Worm (Caenorhabditis elegans): ENCODE measurements around the gene nhr-103.

The nhr-103 gene

ce11 chrV:2214428-2215038 lies 10.7 kb upstream of the nhr-103 start, which contains the start of gene nhr-184:
nhr-184 (minus strand) TSS chrV:2214478.
- TF ChIP-seq ztf-11 (tag; optimal IDR thresholded peaks at IDR 0.05) (no peak), pha-4 (tag; optimal IDR thresholded peaks at IDR 0.05) (peak; percentile 6)

- TF ChIP-seq blmp-1 (tag; optimal IDR thresholded peaks at IDR 0.05) (no peak), mab-5 (tag; optimal IDR thresholded peaks at IDR 0.05) (no peak), mls-2 (tag; optimal IDR thresholded peaks at IDR 0.05) (no peak), drap-1 (GFP tag; optimal IDR thresholded peaks at IDR 0.05) (no peak), zip-8 (tag; optimal IDR thresholded peaks at IDR 0.05) (no peak), nhr-76 (tag; optimal IDR thresholded peaks at IDR 0.05) (no peak), lin-13 (tag; optimal IDR thresholded peaks at IDR 0.05) (no peak), cnd-1 (tag; optimal IDR thresholded peaks at IDR 0.05) (no peak), ztf-11 (tag; optimal IDR thresholded peaks at IDR 0.05) (no peak)
Measured at ce11 chrV:2215352-2215751, 9.9 kb upstream of the nhr-103 start, which contains the start of gene nstp-8. nstp-8 (plus strand) TSS chrV:2215652.

- TF ChIP-seq ham-2 (GFP tag; optimal IDR thresholded peaks at IDR 0.05), result no peak
- no peak for TF ChIP-seq nhr-237 (tag; optimal IDR thresholded peaks at IDR 0.05)
- no peak for TF ChIP-seq nhr-12 (tag; optimal IDR thresholded peaks at IDR 0.05)
- TF ChIP-seq ceh-43 (GFP tag; optimal IDR thresholded peaks at IDR 0.05), result no peak
- TF ChIP-seq nhr-28 (tag; optimal IDR thresholded peaks at IDR 0.05), result no peak
- no peak for TF ChIP-seq elt-3 (tag; optimal IDR thresholded peaks at IDR 0.05)
- no peak for TF ChIP-seq mep-1 (tag; optimal IDR thresholded peaks at IDR 0.05)
- no peak for TF ChIP-seq mls-2 (tag; optimal IDR thresholded peaks at IDR 0.05)
Measured at ce11 chrV:2216927-2217326, 8.3 kb upstream of the nhr-103 start.

DNA sequence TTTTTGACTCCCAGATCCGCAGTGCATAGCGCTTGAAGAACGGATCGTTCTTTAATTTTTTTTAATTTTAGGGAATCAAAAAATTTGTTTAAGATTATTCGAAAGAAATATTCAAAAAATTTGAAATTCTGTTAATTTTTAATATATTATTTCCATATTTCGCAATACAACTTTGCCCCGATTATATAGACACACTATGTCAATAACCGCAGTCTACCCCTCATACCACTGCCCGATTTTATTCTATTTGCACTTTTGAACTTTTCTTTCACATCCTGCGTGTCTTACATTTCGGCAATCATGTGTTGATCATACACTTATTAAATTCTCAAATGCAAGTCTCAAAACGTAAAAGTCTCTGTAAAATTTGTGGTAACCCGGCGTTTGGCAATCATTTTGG lies 6.4 kb upstream of the nhr-103 start, which contains the start of gene nhr-56:
Gene nhr-56, plus strand, starts transcription at position 202 of the 400 bp plus-strand sequence.
- peak; percentile 44 for TF ChIP-seq nhr-237 (tag; optimal IDR thresholded peaks at IDR 0.05)
- TF ChIP-seq ces-1 (GFP tag; optimal IDR thresholded peaks at IDR 0.05), result no peak
- peak; percentile 89 for TF ChIP-seq pha-4 (tag; optimal IDR thresholded peaks at IDR 0.05)

DNA sequence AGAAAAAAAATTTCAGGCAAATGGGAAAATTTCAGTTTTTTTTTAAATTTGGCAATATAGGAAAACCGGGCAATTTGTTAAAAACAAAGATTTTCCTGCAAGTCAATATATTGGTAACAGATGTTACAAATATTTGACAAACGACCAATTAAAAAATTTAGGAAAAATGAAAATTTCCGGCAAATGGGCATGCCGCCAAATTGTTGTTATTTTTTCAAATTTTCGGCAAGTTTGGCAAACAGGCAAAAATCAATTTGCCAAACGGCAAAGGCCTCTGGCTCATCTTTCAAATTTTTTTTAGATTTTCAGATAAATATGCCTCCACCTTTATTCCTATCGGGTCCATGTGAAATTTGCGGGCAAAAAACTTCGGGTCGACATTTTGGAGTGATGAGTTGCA lies 3.5 kb upstream of the nhr-103 start, which contains the start of gene nhr-128:
Gene nhr-128, plus strand, starts transcription at position 301 of the 400 bp plus-strand sequence.
- no peak for TF ChIP-seq nhr-237 (tag; optimal IDR thresholded peaks at IDR 0.05)
- no peak for TF ChIP-seq sptf-1 (tag; optimal IDR thresholded peaks at IDR 0.05)
- no peak for TF ChIP-seq ceh-83 (GFP tag; optimal IDR thresholded peaks at IDR 0.05)
- no peak for TF ChIP-seq blmp-1 (tag; optimal IDR thresholded peaks at IDR 0.05)
- no peak for TF ChIP-seq lsy-2 (tag; optimal IDR thresholded peaks at IDR 0.05)
- TF ChIP-seq unc-120 (tag; optimal IDR thresholded peaks at IDR 0.05; ENCODE audit: poor library complexity, severe bottlenecking), result no peak
- no peak for TF ChIP-seq pha-4 (tag; optimal IDR thresholded peaks at IDR 0.05)
- TF ChIP-seq lin-32 (GFP tag; optimal IDR thresholded peaks at IDR 0.05), result no peak
- TF ChIP-seq drap-1 (GFP tag; optimal IDR thresholded peaks at IDR 0.05), result no peak

ce11 chrV:2226903-2227302 lies 1.7 kb downstream of the nhr-103 start, which contains the start of gene nhr-18:
nhr-18 (plus strand) TSS chrV:2227203.
- TF ChIP-seq M03D4.4 (tag; optimal IDR thresholded peaks at IDR 0.05) (no peak), flh-1 (GFP tag; optimal IDR thresholded peaks at IDR 0.05) (no peak), ceh-43 (GFP tag; optimal IDR thresholded peaks at IDR 0.05) (no peak), unc-39 (tag; optimal IDR thresholded peaks at IDR 0.05) (no peak), mep-1 (tag; optimal IDR thresholded peaks at IDR 0.05) (no peak), elt-1 (tag; optimal IDR thresholded peaks at IDR 0.05; ENCODE audit: borderline replicate concordance, insufficient read depth) (no peak), snpc-4 (tag; optimal IDR thresholded peaks at IDR 0.05) (no peak), ztf-11 (tag; optimal IDR thresholded peaks at IDR 0.05) (no peak), ceh-83 (GFP tag; optimal IDR thresholded peaks at IDR 0.05) (no peak), elt-3 (tag; optimal IDR thresholded peaks at IDR 0.05) (no peak), lsy-2 (tag; optimal IDR thresholded peaks at IDR 0.05) (no peak), pha-4 (tag; optimal IDR thresholded peaks at IDR 0.05) (no peak), nhr-12 (tag; optimal IDR thresholded peaks at IDR 0.05) (no peak), nhr-237 (tag; optimal IDR thresholded peaks at IDR 0.05) (no peak), bed-3 (GFP tag; optimal IDR thresholded peaks at IDR 0.05) (no peak), ces-1 (GFP tag; optimal IDR thresholded peaks at IDR 0.05) (no peak), zip-8 (tag; optimal IDR thresholded peaks at IDR 0.05) (no peak), cnd-1 (tag; optimal IDR thresholded peaks at IDR 0.05) (no peak)
